Worm (Caenorhabditis elegans): ENCODE results near the gene skpo-3.

The skpo-3 gene

DNA sequence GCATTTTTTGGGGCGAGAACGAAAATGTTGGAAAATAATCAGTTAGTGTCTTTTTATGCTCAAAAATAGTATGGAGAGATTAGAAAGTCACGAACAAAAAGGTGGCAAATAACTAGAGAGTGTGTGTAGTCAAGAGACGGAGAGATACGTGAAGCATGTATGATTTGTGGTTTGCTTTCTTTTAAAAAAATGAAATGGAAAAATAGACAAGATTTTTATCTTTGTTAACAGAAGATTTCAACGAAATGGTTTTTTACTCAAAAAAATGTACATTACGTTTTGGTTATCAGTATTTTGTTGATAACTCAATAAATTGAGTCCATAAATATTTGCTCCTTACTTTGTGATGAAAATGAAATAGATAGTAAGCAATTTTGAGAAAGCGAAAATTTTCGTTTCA lies 37.5 kb upstream of the skpo-3 start, which contains the start of gene dhs-7:
TSS of gene dhs-7 (minus strand) at position 277 of the 400 bp plus-strand sequence.
- TF ChIP-seq nhr-80 (tag; optimal IDR thresholded peaks at IDR 0.05) (peak; percentile 25), ztf-25 (GFP tag; IDR thresholded peaks at IDR 0.05) (no peak)

DNA sequence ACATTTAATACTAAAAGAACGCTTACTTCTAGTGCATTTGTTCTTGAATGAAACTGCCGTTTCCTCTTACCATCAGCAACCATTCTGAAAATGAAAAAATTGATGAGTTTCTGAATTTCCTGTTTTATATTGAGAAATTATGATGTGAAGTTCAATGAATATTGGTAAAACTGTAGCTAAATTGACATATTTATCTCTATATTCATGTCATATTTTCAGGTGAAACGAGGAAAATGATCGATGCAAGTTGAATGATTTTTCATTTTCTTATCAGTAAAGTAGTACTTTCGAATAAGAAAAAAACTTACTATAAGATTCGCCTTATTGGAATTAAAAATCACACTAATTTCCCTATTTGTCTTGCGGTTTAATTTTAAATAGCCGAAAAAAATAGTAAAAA lies 35.5 kb upstream of the skpo-3 start, which contains the start of gene E04F6.15:
TSS of gene E04F6.15 (minus strand) at position 101 of the 400 bp plus-strand sequence.
- TF ChIP-seq Y53G8AR.9 (GFP tag; conservative IDR thresholded peaks at IDR 0.05) (no peak), dpl-1 (GFP tag; optimal IDR thresholded peaks at IDR 0.05) (no peak)

DNA sequence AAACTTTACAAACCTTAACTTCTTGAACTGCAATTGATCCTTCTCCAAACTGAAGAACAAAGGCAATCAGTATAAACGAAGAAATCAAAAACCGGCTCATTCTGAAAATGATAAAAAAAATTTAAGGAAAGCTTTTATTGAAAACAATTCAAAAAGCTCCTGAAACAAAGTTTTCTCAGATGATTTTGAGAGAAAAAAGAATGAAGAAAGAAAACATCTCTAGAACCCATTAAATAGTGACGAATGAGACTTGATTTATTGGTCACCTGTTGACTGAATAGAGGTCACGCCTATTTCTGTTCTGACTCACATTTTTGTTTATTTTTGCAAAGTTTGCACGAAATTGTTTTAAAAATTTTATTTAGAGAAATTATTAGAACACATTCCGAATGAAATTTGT lies 34.4 kb upstream of the skpo-3 start, which contains the start of gene E04F6.8:
TSS of gene E04F6.8 (minus strand) at position 101 of the 400 bp plus-strand sequence.
- TF ChIP-seq Y53F4B.3 (GFP tag; IDR thresholded peaks at IDR 0.05) (no peak), unc-130 (GFP tag; optimal IDR thresholded peaks at IDR 0.05) (no peak), egl-18 (GFP tag; IDR thresholded peaks at IDR 0.05) (no peak), nhr-90 (tag; optimal IDR thresholded peaks at IDR 0.05) (no peak), attf-3 (GFP tag; conservative IDR thresholded peaks at IDR 0.05) (no peak), snpc-3.4 (tag; optimal IDR thresholded peaks at IDR 0.05) (no peak)

DNA sequence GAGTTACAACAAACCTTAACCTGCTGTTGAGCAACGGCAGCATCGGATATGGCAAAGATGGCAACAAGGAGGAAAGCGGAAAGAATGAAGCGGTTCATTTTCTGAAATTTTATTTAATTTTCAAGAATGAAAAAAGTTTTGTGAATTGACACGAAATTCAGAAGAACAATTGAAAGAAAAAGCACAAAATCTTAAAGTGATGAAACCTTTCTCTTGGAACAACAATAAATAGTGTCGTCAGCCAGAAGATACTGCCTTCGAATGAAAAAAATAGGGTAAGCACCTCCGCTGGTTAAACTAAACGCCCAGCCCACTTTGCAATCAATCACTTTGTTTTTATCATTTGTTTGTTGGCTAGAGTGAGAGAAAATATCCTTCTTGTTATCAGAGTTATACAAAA lies 33.6 kb upstream of the skpo-3 start, which contains the start of gene E04F6.9:
TSS of gene E04F6.9 (minus strand) at position 101 of the 400 bp plus-strand sequence.
- TF ChIP-seq nhr-80 (tag; optimal IDR thresholded peaks at IDR 0.05) (no peak), bed-1 (GFP tag; IDR thresholded peaks at IDR 0.05) (no peak), F57C9.4 (tag; optimal IDR thresholded peaks at IDR 0.05) (no peak), ekl-4 (GFP tag; IDR thresholded peaks at IDR 0.05) (no peak), ztf-22 (GFP tag; optimal IDR thresholded peaks at IDR 0.05) (no peak), F10E7.11 (tag; optimal IDR thresholded peaks at IDR 0.05) (no peak), Y67H2A.10 (GFP tag; conservative IDR thresholded peaks at IDR 0.05) (no peak), dpl-1 (GFP tag; optimal IDR thresholded peaks at IDR 0.05) (no peak), egl-18 (GFP tag; IDR thresholded peaks at IDR 0.05) (no peak), ama-1 (optimal IDR thresholded peaks at IDR 0.05) (no peak), ama-1 (GFP tag; optimal IDR thresholded peaks at IDR 0.05) (no peak), cebp-1 (GFP tag; IDR thresholded peaks at IDR 0.05) (no peak), cebp-1 (tag; optimal IDR thresholded peaks at IDR 0.05) (no peak), xnd-1 (tag; optimal IDR thresholded peaks at IDR 0.05) (no peak)

DNA sequence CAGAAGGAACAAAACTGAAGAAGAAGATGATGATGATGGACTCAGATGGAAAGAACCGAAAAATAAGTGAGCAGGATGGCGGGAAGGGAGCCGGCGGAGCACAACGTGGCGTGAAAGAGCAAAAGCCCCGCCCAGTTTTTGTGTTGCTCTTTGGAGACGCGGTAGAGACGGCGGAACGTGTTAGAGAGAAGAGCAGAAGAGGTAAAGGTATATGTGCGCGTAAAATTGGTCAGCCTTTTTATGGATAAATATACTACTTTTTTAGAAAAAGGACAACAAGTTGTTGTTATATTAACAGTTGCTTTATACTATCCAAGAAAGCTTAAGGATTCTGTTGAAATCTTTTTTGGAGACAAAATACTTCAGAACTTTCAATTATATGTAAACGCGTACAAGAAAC lies 28.6 kb upstream of the skpo-3 start, which contains the start of gene E04F6.10:
TSS of gene E04F6.10 (minus strand) at position 101 of the 400 bp plus-strand sequence.
- no peak for TF ChIP-seq pha-4 (tag; optimal IDR thresholded peaks at IDR 0.05)
- TF ChIP-seq snpc-1.1 (tag; optimal IDR thresholded peaks at IDR 0.05; ENCODE audit: insufficient read depth) = no peak
- TF ChIP-seq pbrm-1 (GFP tag; IDR thresholded peaks at IDR 0.05) = no peak
- no peak for TF ChIP-seq sdz-38 (tag; optimal IDR thresholded peaks at IDR 0.05)
- TF ChIP-seq madf-8 (GFP tag; conservative IDR thresholded peaks at IDR 0.05) = no peak
- TF ChIP-seq ztf-26 (tag; optimal IDR thresholded peaks at IDR 0.05) = no peak
- no peak for TF ChIP-seq Y79H2A.3 (GFP tag; conservative IDR thresholded peaks at IDR 0.05)
- TF ChIP-seq dox-1 (GFP tag; IDR thresholded peaks at IDR 0.05) = no peak
- no peak for TF ChIP-seq nfya-1 (tag; optimal IDR thresholded peaks at IDR 0.05; ENCODE audit: borderline replicate concordance, insufficient read depth)
- TF ChIP-seq ceh-27 (GFP tag; optimal IDR thresholded peaks at IDR 0.05) = no peak
- TF ChIP-seq hmg-1.2 (GFP tag; IDR thresholded peaks at IDR 0.05) = no peak
- TF ChIP-seq attf-6 (GFP tag; IDR thresholded peaks at IDR 0.05) = no peak
- no peak for TF ChIP-seq mes-4 (tag; optimal IDR thresholded peaks at IDR 0.05)
- no peak for TF ChIP-seq lsl-1 (GFP tag; optimal IDR thresholded peaks at IDR 0.05)
- TF ChIP-seq lin-35 (GFP tag; optimal IDR thresholded peaks at IDR 0.05) = no peak
- no peak for TF ChIP-seq ZK185.1 (tag; optimal IDR thresholded peaks at IDR 0.05; ENCODE audit: poor library complexity, severe bottlenecking)
- no peak for TF ChIP-seq hlh-26 (GFP tag; conservative IDR thresholded peaks at IDR 0.05)

Data from whole organism, young adult.